Fruit fly (Drosophila melanogaster): ENCODE measurements around the gene RpS10b.
A peak's percentile ranks its signal among the peaks of the same experiment; 100 is the strongest.

Gene RpS10b

dm6 chrX:19579648-19580301 is 18.1 kb upstream of the RpS10b start, which contains the start of gene Tao (continued):
- no peak for TF ChIP-seq Atf6 (GFP tag; IDR thresholded peaks at IDR 0.05)
- TF ChIP-seq unc-4 (GFP tag; IDR thresholded peaks at IDR 0.05; ENCODE audit: partially characterized antibody) = peak; percentile 81
- TF ChIP-seq gem (tag; optimal IDR thresholded peaks at IDR 0.05) = no peak
- no peak for TF ChIP-seq eve (GFP tag; optimal IDR thresholded peaks at IDR 0.05)
- no peak for TF ChIP-seq CG8388 (GFP tag; optimal IDR thresholded peaks at IDR 0.05)
- no peak for TF ChIP-seq CG10654 (GFP tag; optimal IDR thresholded peaks at IDR 0.05)
- no peak for TF ChIP-seq CG5953 (GFP tag; IDR thresholded peaks at IDR 0.05)
- TF ChIP-seq crp (GFP tag; optimal IDR thresholded peaks at IDR 0.05) = no peak
- peak; percentile 21 for TF ChIP-seq CG9437 (GFP tag; optimal IDR thresholded peaks at IDR 0.05)
- TF ChIP-seq Gug (GFP tag; IDR thresholded peaks at IDR 0.05) = no peak
- no peak for TF ChIP-seq dan (GFP tag; IDR thresholded peaks at IDR 0.05)
- peak; percentile 90 for TF ChIP-seq BEAF-32 (GFP tag; optimal IDR thresholded peaks at IDR 0.05)
- TF ChIP-seq Optix (GFP tag; IDR thresholded peaks at IDR 0.05) = no peak
- TF ChIP-seq row (GFP tag; IDR thresholded peaks at IDR 0.05) = peak; percentile 41; the same call in 2 of the 3 replicates
- TF ChIP-seq MESR4 (GFP tag; optimal IDR thresholded peaks at IDR 0.05) = no peak
- TF ChIP-seq CG3726 (GFP tag; IDR thresholded peaks at IDR 0.05) = no peak
- peak; percentile 80 for TF ChIP-seq CG6791 (GFP tag; IDR thresholded peaks at IDR 0.05; ENCODE audit: partially characterized antibody)
- TF ChIP-seq CG12769 (tag; optimal IDR thresholded peaks at IDR 0.05) = no peak
- TF ChIP-seq hth (optimal IDR thresholded peaks at IDR 0.05) = no peak
- TF ChIP-seq ERR (GFP tag; optimal IDR thresholded peaks at IDR 0.05) = no peak
- no peak for TF ChIP-seq Dfd (GFP tag; optimal IDR thresholded peaks at IDR 0.05)
- TF ChIP-seq Hmr (GFP tag; optimal IDR thresholded peaks at IDR 0.05) = no peak
- no peak for TF ChIP-seq CG30020 (tag; optimal IDR thresholded peaks at IDR 0.05)
- no peak for TF ChIP-seq Elba2 (GFP tag; optimal IDR thresholded peaks at IDR 0.05)
- no peak for TF ChIP-seq CG7839 (tag; optimal IDR thresholded peaks at IDR 0.05)
- TF ChIP-seq ro (GFP tag; IDR thresholded peaks at IDR 0.05) = no peak
- TF ChIP-seq CG8765 (GFP tag; IDR thresholded peaks at IDR 0.05) = no peak
- no peak for TF ChIP-seq mirr (GFP tag; optimal IDR thresholded peaks at IDR 0.05)
- TF ChIP-seq CG16779 (GFP tag; IDR thresholded peaks at IDR 0.05) = no peak
- no peak for TF ChIP-seq maf-S (GFP tag; optimal IDR thresholded peaks at IDR 0.05)
- no peak for TF ChIP-seq Dek (tag; optimal IDR thresholded peaks at IDR 0.05)
- no peak for TF ChIP-seq abd-A (tag; optimal IDR thresholded peaks at IDR 0.05)
- TF ChIP-seq GATAe (GFP tag; conservative IDR thresholded peaks at IDR 0.05) = no peak
- no peak for TF ChIP-seq CG6689 (GFP tag; IDR thresholded peaks at IDR 0.05)
- peak; percentile 70 for TF ChIP-seq hbn (GFP tag; IDR thresholded peaks at IDR 0.05; ENCODE audit: partially characterized antibody)
- peak; percentile 76 for TF ChIP-seq Doc3 (GFP tag; IDR thresholded peaks at IDR 0.05; ENCODE audit: partially characterized antibody)
- no peak for TF ChIP-seq Dip2 (GFP tag; IDR thresholded peaks at IDR 0.05)
- TF ChIP-seq chif (GFP tag; optimal IDR thresholded peaks at IDR 0.05) = no peak
- TF ChIP-seq pan (optimal IDR thresholded peaks at IDR 0.05) = no peak
- no peak for TF ChIP-seq pan (GFP tag; optimal IDR thresholded peaks at IDR 0.05 in 1 of 2, IDR thresholded peaks at IDR 0.05 in 1 of 2)
- TF ChIP-seq CrebB (tag; optimal IDR thresholded peaks at IDR 0.05) = no peak
- TF ChIP-seq ems (GFP tag; optimal IDR thresholded peaks at IDR 0.05) = no peak
- no peak for TF ChIP-seq dmrt11E (tag; optimal IDR thresholded peaks at IDR 0.05)
- TF ChIP-seq crol (GFP tag; IDR thresholded peaks at IDR 0.05) = no peak
- TF ChIP-seq CG17802 (tag; optimal IDR thresholded peaks at IDR 0.05) = no peak
- TF ChIP-seq Chrac-16 (GFP tag; optimal IDR thresholded peaks at IDR 0.05) = no peak
- TF ChIP-seq CG2116 (GFP tag; optimal IDR thresholded peaks at IDR 0.05) = peak; percentile 82
- TF ChIP-seq HLH54F (GFP tag; optimal IDR thresholded peaks at IDR 0.05) = no peak
- no peak for TF ChIP-seq CG7357 (GFP tag; IDR thresholded peaks at IDR 0.05)
- no peak for TF ChIP-seq Fer1 (GFP tag; optimal IDR thresholded peaks at IDR 0.05)
- TF ChIP-seq Mad (GFP tag; optimal IDR thresholded peaks at IDR 0.05) = no peak

Measured in whole organism, embryonic.